Fruit fly (Drosophila melanogaster) ovary, adult (tissue): ENCODE results near the gene CG42395.

ENCODE experiments used
- CG17801 ChIP-seq: fragments of 200-800 bp; optimal IDR thresholded peaks from 2 replicates; lab custom pipeline; 2019; ENCODE audit warnings: missing biosample characterization, mild to moderate bottlenecking, missing genetic modification characterization, moderate library complexity; ENCODE audit not compliant: partially characterized antibody

CG42395 gene

dm6 chrX:9576504-9577337, 674 bp upstream of the CG42395 start:
- no peak for TF ChIP-seq CG17801 (GFP tag; lab: Kevin White, UChicago)

dm6 chrX:9571208-9571607, 4.8 kb downstream of the CG42395 start, which contains the start of gene Cubn:
Gene Cubn (minus strand): TSS chrX:9571308.
- no peak for TF ChIP-seq CG17801 (GFP tag; lab: Kevin White, UChicago)

- no peak for TF ChIP-seq CG17801 (GFP tag; lab: Kevin White, UChicago)
Observed at dm6 chrX:9556397-9556796, 19.6 kb downstream of the CG42395 start, which contains the start of gene CG15317. Gene CG15317 (minus strand): TSS chrX:9556544.

dm6 chrX:9554346-9554808, 21.7 kb downstream of the CG42395 start, which contains the start of gene RpS28b:
Gene RpS28b (plus strand): TSS chrX:9554623.
- TF ChIP-seq CG17801 (GFP tag; lab: Kevin White, UChicago): peak; percentile 80

- TF ChIP-seq CG17801 (GFP tag; lab: Kevin White, UChicago): peak; percentile 94
Observed at dm6 chrX:9553545-9554320, 22.3 kb downstream of the CG42395 start.

dm6 chrX:9551179-9551578, 24.9 kb downstream of the CG42395 start:
- TF ChIP-seq CG17801 (GFP tag; lab: Kevin White, UChicago): no peak

- TF ChIP-seq CG17801 (GFP tag; lab: Kevin White, UChicago): no peak
Observed at dm6 chrX:9550565-9551145, 25.4 kb downstream of the CG42395 start, which contains the start of gene CG32700. Gene CG32700 (minus strand): TSS chrX:9550838.

- TF ChIP-seq CG17801 (GFP tag; lab: Kevin White, UChicago): no peak
Observed at dm6 chrX:9544457-9544856, 31.6 kb downstream of the CG42395 start.

dm6 chrX:9533518-9533917, 42.5 kb downstream of the CG42395 start, which contains the start of gene CG34026:
Gene CG34026 (plus strand): TSS chrX:9533818.
- no peak for TF ChIP-seq CG17801 (GFP tag; lab: Kevin White, UChicago)

- no peak for TF ChIP-seq CG17801 (GFP tag; lab: Kevin White, UChicago)
Observed at dm6 chrX:9532453-9532852, 43.6 kb downstream of the CG42395 start.

dm6 chrX:9531869-9532268, 44.2 kb downstream of the CG42395 start:
- TF ChIP-seq CG17801 (GFP tag; lab: Kevin White, UChicago): no peak
